Worm (Caenorhabditis elegans) whole organism, L2 larva: ENCODE data around the gene C18H9.1.

Experiments used
- F13H6.1 ChIP-seq: sonication (generic microtip); optimal IDR thresholded peaks from 2 replicates; lab custom pipeline; 2016; ENCODE audit warnings: missing genetic modification characterization, missing compliant biosample characterization
- ZK546.5 ChIP-seq: sonication (generic microtip); optimal IDR thresholded peaks from 2 replicates; lab custom pipeline; 2017; ENCODE audit warnings: missing biosample characterization, missing genetic modification characterization
- egl-27 ChIP-seq: sonication (generic microtip); optimal IDR thresholded peaks from 3 replicates; lab custom pipeline; 2017; ENCODE audit warnings: missing biosample characterization, missing genetic modification reagents, missing genetic modification characterization
- lsy-2 ChIP-seq, 2 experiments: fragments of 150-350 bp in 1 of 2; sonication (generic microtip) in 1 of 2; optimal IDR thresholded peaks; 2 replicates each; lab custom pipeline; 2014 to 2017; ENCODE audit warnings: missing biosample characterization in 2 of 2, missing genetic modification characterization in 2 of 2
- nhr-23 ChIP-seq: fragments of 150-350 bp; optimal IDR thresholded peaks from 2 replicates; lab custom pipeline; 2014; ENCODE audit warnings: missing biosample characterization, missing genetic modification reagents, missing genetic modification characterization
- sma-9 ChIP-seq, 2 experiments: fragments of 150-350 bp in 1 of 2; sonication (generic microtip) in 1 of 2; optimal IDR thresholded peaks; 2 replicates each; lab custom pipeline; 2014 to 2016; ENCODE audit warnings: missing genetic modification characterization in 2 of 2, mild to moderate bottlenecking in 1 of 2, missing biosample characterization in 1 of 2, missing compliant biosample characterization in 1 of 2, missing genetic modification reagents in 1 of 2, moderate library complexity in 1 of 2
- snpc-4 ChIP-seq: fragments of 150-350 bp; optimal IDR thresholded peaks from 2 replicates; lab custom pipeline; 2014; ENCODE audit warnings: missing biosample characterization, missing genetic modification characterization
- unc-39 ChIP-seq: fragments of 150-350 bp; optimal IDR thresholded peaks from 2 replicates; lab custom pipeline; 2014; ENCODE audit warnings: missing biosample characterization, missing genetic modification characterization
- unc-55 ChIP-seq: fragments of 150-350 bp; sonication (generic microtip); optimal IDR thresholded peaks from 3 replicates; lab custom pipeline; 2014; ENCODE audit warnings: missing biosample characterization, missing genetic modification reagents, missing genetic modification characterization
- unc-62 ChIP-seq: fragments of 150-350 bp; optimal IDR thresholded peaks from 2 replicates; lab custom pipeline; 2014; ENCODE audit warnings: missing biosample characterization, missing genetic modification reagents, missing genetic modification characterization
- zag-1 ChIP-seq: fragments of 150-350 bp; optimal IDR thresholded peaks from 2 replicates; lab custom pipeline; 2014; ENCODE audit warnings: missing biosample characterization, missing genetic modification characterization
- ztf-11 ChIP-seq: sonication (generic microtip); optimal IDR thresholded peaks from 2 replicates; lab custom pipeline; 2017; ENCODE audit warnings: missing biosample characterization, missing genetic modification characterization

DNA sequence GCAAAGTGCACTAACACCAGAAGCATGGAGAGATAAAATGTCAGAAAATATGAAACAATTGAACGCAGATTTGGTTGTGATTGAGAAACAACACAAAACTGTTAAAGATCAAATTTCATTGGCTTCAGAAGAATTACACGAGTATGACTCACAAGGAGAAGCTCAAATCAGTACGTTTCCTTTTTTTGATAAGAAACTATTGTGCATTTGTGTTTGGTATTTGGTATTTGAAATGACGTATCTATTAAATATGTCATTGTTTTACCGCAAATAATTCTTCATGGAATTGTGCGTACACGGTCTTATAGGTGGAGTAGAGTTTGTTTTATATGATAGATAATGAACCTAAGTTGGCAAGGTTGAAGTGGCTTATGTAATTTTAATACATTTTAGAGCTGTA lies 17.4 kb upstream of the C18H9.1 start:
- no peak for TF ChIP-seq lsy-2 (tag; optimal IDR thresholded peaks at IDR 0.05; lab: Kevin White, UChicago)
- no peak for TF ChIP-seq unc-39
- TF ChIP-seq nhr-23: no peak
- no peak for TF ChIP-seq unc-62 (GFP tag; lab: Kevin White, UChicago)
- no peak for TF ChIP-seq unc-55 (GFP tag; lab: Kevin White, UChicago)
- peak; percentile 6 for TF ChIP-seq sma-9 (GFP tag; optimal IDR thresholded peaks at IDR 0.05; lab: Kevin White, UChicago)
- TF ChIP-seq sma-9 (tag; optimal IDR thresholded peaks at IDR 0.05; lab: Kevin White, UChicago): no peak
- TF ChIP-seq ZK546.5: no peak
- TF ChIP-seq ztf-11 (tag; lab: Kevin White, UChicago): no peak
- no peak for TF ChIP-seq zag-1 (tag; lab: Kevin White, UChicago)
- TF ChIP-seq snpc-4 (tag; lab: Kevin White, UChicago): no peak
- no peak for TF ChIP-seq F13H6.1
- no peak for TF ChIP-seq egl-27 (tag; lab: Kevin White, UChicago)
